Worm (Caenorhabditis elegans): Measurements from ENCODE around the gene dlc-3.

DNA sequence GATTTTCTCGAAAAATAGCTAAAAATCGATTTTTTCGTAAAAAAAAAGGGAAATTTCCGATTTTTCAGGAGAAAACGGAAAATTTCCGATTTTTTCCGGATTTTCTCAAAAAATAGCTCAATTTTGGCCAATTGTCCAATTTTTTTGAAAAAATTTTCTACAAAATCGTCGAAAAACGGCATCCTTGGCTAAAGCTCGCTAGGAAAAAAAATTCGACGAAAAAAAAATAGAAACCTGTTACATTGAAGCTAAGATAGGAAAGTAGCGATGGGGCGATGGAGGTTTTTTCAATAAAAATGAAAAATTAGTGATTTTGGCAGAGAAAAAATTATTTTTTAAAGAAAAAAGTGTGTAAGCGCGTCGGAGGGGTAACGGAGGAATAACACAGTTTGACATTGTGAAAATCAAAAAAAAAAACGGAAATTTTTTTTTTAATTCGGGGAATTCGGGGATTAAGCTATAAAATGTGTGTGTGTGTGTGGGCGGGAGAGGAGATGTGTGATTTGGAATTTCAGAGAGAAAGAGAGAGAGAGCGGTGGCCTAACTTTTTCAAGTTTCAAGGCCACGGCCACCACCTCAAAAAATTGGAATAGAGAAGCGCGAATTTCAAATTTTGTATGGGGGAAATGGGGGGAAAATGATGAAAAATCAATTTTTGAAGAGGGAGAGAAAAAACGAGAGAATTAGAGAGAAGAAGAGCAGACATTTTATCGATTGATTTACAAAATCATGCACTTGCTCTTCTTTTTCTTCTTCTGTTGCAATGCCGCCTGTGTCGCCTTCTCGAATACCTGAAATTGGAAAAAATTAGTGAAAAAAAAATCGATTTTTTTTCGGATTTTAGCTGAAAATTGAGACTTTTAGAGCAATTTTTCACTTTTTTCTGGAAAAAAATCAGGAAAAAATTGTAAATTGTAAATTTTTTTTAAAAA is 51.5 kb downstream of the dlc-3 start:
- no peak for TF ChIP-seq aly-1 (tag; optimal IDR thresholded peaks at IDR 0.05)
- no peak for TF ChIP-seq hmbx-1 (tag; optimal IDR thresholded peaks at IDR 0.05)
- TF ChIP-seq pes-1 (GFP tag; IDR thresholded peaks at IDR 0.05): no peak
- no peak for TF ChIP-seq tra-4 (tag; optimal IDR thresholded peaks at IDR 0.05)
- TF ChIP-seq ama-1 (optimal IDR thresholded peaks at IDR 0.05): no peak
- no peak for TF ChIP-seq ets-7 (tag; optimal IDR thresholded peaks at IDR 0.05)

All from whole organism, early embryonic.